Worm (Caenorhabditis elegans): ENCODE results near the gene fbxl-5.
"Not testable (repeated sequence)": the region's sequence is repeated elsewhere in the genome, so short reads cannot be mapped to it uniquely, and the experiment has no call there.

fbxl-5 gene

DNA sequence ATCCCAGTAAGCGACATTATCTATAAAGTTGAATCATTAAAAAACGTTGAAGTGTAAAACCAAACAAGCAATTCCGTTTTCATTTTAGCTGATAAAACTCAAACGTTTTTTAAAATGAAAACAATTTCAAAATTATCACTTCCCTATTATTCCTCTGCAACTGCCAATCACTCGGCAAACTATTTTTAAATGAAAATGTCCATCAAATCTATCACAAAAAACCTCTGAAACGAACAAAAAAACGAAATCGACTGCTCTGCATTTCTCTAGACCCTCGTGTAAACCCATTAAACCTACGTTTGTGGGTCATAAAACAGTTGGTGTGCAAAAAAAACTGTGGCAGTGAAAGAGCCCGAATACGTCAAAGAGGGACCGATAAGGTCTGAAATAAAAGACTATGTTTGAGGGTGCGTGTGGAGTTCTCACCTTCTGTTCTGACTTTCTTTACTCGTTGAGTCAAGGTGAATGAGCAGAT is at the start of gene fbxl-5:
TSS of gene fbxl-5 (plus strand) at position 425 of the 475 bp plus-strand sequence.
- TF ChIP-seq F13C5.2 (tag; optimal IDR thresholded peaks at IDR 0.05) = no peak
- no peak for TF ChIP-seq flt-1 (GFP tag; IDR thresholded peaks at IDR 0.05)
- no peak for TF ChIP-seq ceh-36 (tag; optimal IDR thresholded peaks at IDR 0.05)
- no peak for TF ChIP-seq hmg-4 (GFP tag; optimal IDR thresholded peaks at IDR 0.05)
- TF ChIP-seq sea-1 (GFP tag; conservative IDR thresholded peaks at IDR 0.05) = no peak
- no peak for TF ChIP-seq scrt-1 (GFP tag; IDR thresholded peaks at IDR 0.05)
- TF ChIP-seq ceh-13 (GFP tag; optimal IDR thresholded peaks at IDR 0.05) = no peak
- no peak for TF ChIP-seq ama-1 (optimal IDR thresholded peaks at IDR 0.05)
- TF ChIP-seq tra-4 (tag; optimal IDR thresholded peaks at IDR 0.05) = no peak
- no peak for TF ChIP-seq tbx-11 (GFP tag; IDR thresholded peaks at IDR 0.05)
- TF ChIP-seq B0310.2 (tag; optimal IDR thresholded peaks at IDR 0.05) = no peak
- TF ChIP-seq aly-1 (tag; optimal IDR thresholded peaks at IDR 0.05) = no peak
- no peak for TF ChIP-seq ets-7 (tag; optimal IDR thresholded peaks at IDR 0.05)
- TF ChIP-seq pes-1 (GFP tag; IDR thresholded peaks at IDR 0.05) = no peak
- no peak for TF ChIP-seq hmbx-1 (tag; optimal IDR thresholded peaks at IDR 0.05)
- no peak for TF ChIP-seq tbx-37 (GFP tag; conservative IDR thresholded peaks at IDR 0.05)
- TF ChIP-seq hnd-1 (tag; optimal IDR thresholded peaks at IDR 0.05) = no peak

DNA sequence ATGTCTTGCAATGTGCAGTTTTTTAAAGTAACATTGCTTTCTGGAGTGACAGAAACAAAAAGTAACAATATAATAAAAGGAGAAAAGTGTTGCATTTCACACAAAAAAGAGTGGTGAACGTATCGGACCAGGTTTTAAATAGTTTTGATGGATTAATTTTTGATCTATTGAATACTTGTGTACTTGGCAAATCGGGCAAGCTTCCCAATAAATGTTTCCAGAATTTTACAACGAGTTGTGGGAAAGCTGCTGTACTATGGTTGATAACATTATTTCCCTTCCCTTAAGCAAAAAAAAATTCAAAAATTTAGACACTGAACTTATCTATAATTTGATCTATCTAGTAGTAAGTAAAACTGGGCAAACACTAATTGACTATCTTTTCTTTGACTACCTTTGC is 49.3 kb upstream of the fbxl-5 start, which contains the start of gene C12D5.10:
TSS of gene C12D5.10 (minus strand) at position 101 of the 400 bp plus-strand sequence.
- TF ChIP-seq ets-7 (tag; optimal IDR thresholded peaks at IDR 0.05) (no peak), ama-1 (optimal IDR thresholded peaks at IDR 0.05) (no peak)

DNA sequence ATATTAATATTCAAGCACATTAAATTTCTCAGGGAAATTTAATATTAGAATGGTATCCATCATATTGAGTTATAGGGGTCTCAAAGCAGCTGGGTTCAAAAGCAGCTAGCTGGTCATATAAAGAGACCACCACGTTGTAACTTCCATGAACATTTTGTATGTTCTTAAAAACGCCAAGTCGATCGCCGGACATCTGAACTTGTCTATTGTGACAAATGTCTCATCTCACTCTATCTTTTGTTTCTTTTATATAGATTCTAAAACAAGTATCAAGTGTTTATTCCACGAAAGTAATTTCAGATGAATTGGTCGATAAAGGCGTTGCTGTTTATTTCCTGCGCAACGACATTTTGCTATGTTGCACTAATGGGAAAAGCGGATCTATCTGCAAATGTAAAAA is 45.9 kb upstream of the fbxl-5 start, which contains the start of gene ZK105.3:
TSS of gene ZK105.3 (plus strand) at position 301 of the 400 bp plus-strand sequence.
- TF ChIP-seq tra-4 (tag; optimal IDR thresholded peaks at IDR 0.05) = no peak
- TF ChIP-seq hmbx-1 (tag; optimal IDR thresholded peaks at IDR 0.05) = no peak
- no peak for TF ChIP-seq scrt-1 (GFP tag; IDR thresholded peaks at IDR 0.05)
- no peak for TF ChIP-seq ama-1 (optimal IDR thresholded peaks at IDR 0.05)
- TF ChIP-seq hnd-1 (tag; optimal IDR thresholded peaks at IDR 0.05) = no peak
- no peak for TF ChIP-seq hmg-4 (GFP tag; optimal IDR thresholded peaks at IDR 0.05)
- no peak for TF ChIP-seq tbx-11 (GFP tag; IDR thresholded peaks at IDR 0.05)
- TF ChIP-seq tbx-37 (GFP tag; conservative IDR thresholded peaks at IDR 0.05) = no peak
- no peak for TF ChIP-seq ceh-36 (tag; optimal IDR thresholded peaks at IDR 0.05)
- no peak for TF ChIP-seq F13C5.2 (tag; optimal IDR thresholded peaks at IDR 0.05)
- no peak for TF ChIP-seq flt-1 (GFP tag; IDR thresholded peaks at IDR 0.05)
- TF ChIP-seq ets-7 (tag; optimal IDR thresholded peaks at IDR 0.05) = no peak
- TF ChIP-seq ceh-13 (GFP tag; optimal IDR thresholded peaks at IDR 0.05) = no peak
- TF ChIP-seq aly-1 (tag; optimal IDR thresholded peaks at IDR 0.05) = no peak
- no peak for TF ChIP-seq B0310.2 (tag; optimal IDR thresholded peaks at IDR 0.05)
- TF ChIP-seq pes-1 (GFP tag; IDR thresholded peaks at IDR 0.05) = no peak
- no peak for TF ChIP-seq sea-1 (GFP tag; conservative IDR thresholded peaks at IDR 0.05)

ce11 chrV:7703536-7703935 is 39.2 kb upstream of the fbxl-5 start, which contains the start of gene srsx-40:
srsx-40 (minus strand) TSS chrV:7703636.
- TF ChIP-seq flt-1 (GFP tag; IDR thresholded peaks at IDR 0.05); hnd-1 (tag; optimal IDR thresholded peaks at IDR 0.05); ceh-36 (tag; optimal IDR thresholded peaks at IDR 0.05): not testable (repeated sequence)

DNA sequence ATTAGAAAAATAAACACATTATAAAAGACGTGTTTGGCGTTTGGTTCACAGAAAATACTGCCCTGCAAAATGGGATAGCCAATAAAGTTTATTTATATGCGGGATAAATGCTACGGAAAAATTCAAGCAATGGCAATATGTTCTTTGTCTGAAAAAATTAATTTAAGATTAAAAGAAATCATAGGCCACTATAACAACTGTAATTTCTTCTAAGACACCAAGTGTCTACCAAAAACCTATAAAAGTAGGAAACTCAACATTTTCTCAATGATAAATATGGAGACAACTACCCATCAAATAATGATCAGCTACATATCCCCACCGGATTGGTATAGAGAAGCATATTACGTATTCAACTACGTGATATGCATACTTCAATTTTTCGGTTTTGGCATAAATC is 37.4 kb upstream of the fbxl-5 start, which contains the start of gene srw-3:
TSS of gene srw-3 (plus strand) at position 301 of the 400 bp plus-strand sequence.
- no peak for TF ChIP-seq B0310.2 (tag; optimal IDR thresholded peaks at IDR 0.05)
- no peak for TF ChIP-seq aly-1 (tag; optimal IDR thresholded peaks at IDR 0.05)
- no peak for TF ChIP-seq ceh-13 (GFP tag; optimal IDR thresholded peaks at IDR 0.05)
- no peak for TF ChIP-seq flt-1 (GFP tag; IDR thresholded peaks at IDR 0.05)
- no peak for TF ChIP-seq hnd-1 (tag; optimal IDR thresholded peaks at IDR 0.05)
- TF ChIP-seq hmbx-1 (tag; optimal IDR thresholded peaks at IDR 0.05) = no peak

- no peak for TF ChIP-seq ama-1 (optimal IDR thresholded peaks at IDR 0.05)
- TF ChIP-seq ceh-36 (tag; optimal IDR thresholded peaks at IDR 0.05) = no peak
Measured at ce11 chrV:7708525-7708924, 34.2 kb upstream of the fbxl-5 start, which contains the start of gene ZK105.11. ZK105.11 (minus strand) TSS chrV:7708625.

DNA sequence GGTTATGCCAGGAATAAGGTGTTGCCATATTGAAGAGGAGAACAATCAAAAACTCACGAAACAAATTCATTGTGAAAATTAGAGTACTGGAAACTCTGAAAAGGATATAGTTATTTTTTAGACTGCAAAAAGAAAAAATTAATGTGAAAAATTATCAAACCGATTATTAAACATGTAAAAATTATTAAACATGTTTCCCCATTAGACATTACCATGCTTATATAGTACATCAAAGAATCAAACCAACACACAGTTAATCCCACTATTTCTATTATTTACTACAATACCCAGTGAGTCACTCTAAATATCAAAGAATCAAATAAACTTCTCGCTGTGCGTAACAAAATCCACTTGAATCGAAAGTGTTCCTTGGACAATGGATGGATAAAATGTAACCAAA is 29.6 kb upstream of the fbxl-5 start, which contains the start of gene ZK105.13:
TSS of gene ZK105.13 (minus strand) at position 101 of the 400 bp plus-strand sequence.
- TF ChIP-seq flt-1 (GFP tag; IDR thresholded peaks at IDR 0.05) (no peak), aly-1 (tag; optimal IDR thresholded peaks at IDR 0.05) (no peak), hmbx-1 (tag; optimal IDR thresholded peaks at IDR 0.05) (no peak), scrt-1 (GFP tag; IDR thresholded peaks at IDR 0.05) (no peak), ceh-36 (tag; optimal IDR thresholded peaks at IDR 0.05) (no peak), F13C5.2 (tag; optimal IDR thresholded peaks at IDR 0.05) (no peak), ets-7 (tag; optimal IDR thresholded peaks at IDR 0.05) (no peak), sea-1 (GFP tag; conservative IDR thresholded peaks at IDR 0.05) (no peak), tbx-37 (GFP tag; conservative IDR thresholded peaks at IDR 0.05) (no peak), hnd-1 (tag; optimal IDR thresholded peaks at IDR 0.05) (no peak), tbx-11 (GFP tag; IDR thresholded peaks at IDR 0.05) (no peak), tra-4 (tag; optimal IDR thresholded peaks at IDR 0.05) (no peak), B0310.2 (tag; optimal IDR thresholded peaks at IDR 0.05) (no peak), pes-1 (GFP tag; IDR thresholded peaks at IDR 0.05) (no peak), ama-1 (optimal IDR thresholded peaks at IDR 0.05) (no peak), ceh-13 (GFP tag; optimal IDR thresholded peaks at IDR 0.05) (no peak)

DNA sequence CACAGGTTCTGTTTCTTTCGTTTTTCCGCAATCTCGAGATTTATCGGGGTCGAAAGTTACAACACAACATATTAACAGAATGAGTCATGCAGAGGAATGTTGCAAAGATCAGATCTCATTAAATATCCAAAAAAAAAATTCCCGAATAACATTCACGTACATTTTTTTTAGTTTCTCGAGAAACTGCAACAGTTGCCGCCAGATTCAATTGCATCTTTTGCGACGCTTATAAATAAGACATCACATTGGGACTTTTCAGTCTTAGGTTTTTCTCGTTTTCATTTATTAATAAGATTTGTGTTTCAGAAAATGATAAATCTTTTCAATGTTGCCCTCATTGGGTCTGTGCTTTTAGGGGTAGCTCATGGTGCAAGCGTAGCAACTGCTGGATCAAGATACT is 29.0 kb upstream of the fbxl-5 start, which contains the start of gene ZK105.1:
TSS of gene ZK105.1 (plus strand) at position 301 of the 400 bp plus-strand sequence.
- no peak for TF ChIP-seq B0310.2 (tag; optimal IDR thresholded peaks at IDR 0.05)
- TF ChIP-seq hnd-1 (tag; optimal IDR thresholded peaks at IDR 0.05) = no peak
- TF ChIP-seq aly-1 (tag; optimal IDR thresholded peaks at IDR 0.05) = no peak
- no peak for TF ChIP-seq sea-1 (GFP tag; conservative IDR thresholded peaks at IDR 0.05)
- no peak for TF ChIP-seq hmg-4 (GFP tag; optimal IDR thresholded peaks at IDR 0.05)
- TF ChIP-seq tbx-37 (GFP tag; conservative IDR thresholded peaks at IDR 0.05) = no peak
- no peak for TF ChIP-seq ceh-13 (GFP tag; optimal IDR thresholded peaks at IDR 0.05)
- TF ChIP-seq ama-1 (optimal IDR thresholded peaks at IDR 0.05) = no peak
- TF ChIP-seq scrt-1 (GFP tag; IDR thresholded peaks at IDR 0.05) = no peak
- no peak for TF ChIP-seq ets-7 (tag; optimal IDR thresholded peaks at IDR 0.05)
- no peak for TF ChIP-seq flt-1 (GFP tag; IDR thresholded peaks at IDR 0.05)
- no peak for TF ChIP-seq ceh-36 (tag; optimal IDR thresholded peaks at IDR 0.05)
- no peak for TF ChIP-seq tbx-11 (GFP tag; IDR thresholded peaks at IDR 0.05)
- TF ChIP-seq tra-4 (tag; optimal IDR thresholded peaks at IDR 0.05) = no peak
- no peak for TF ChIP-seq hmbx-1 (tag; optimal IDR thresholded peaks at IDR 0.05)
- no peak for TF ChIP-seq pes-1 (GFP tag; IDR thresholded peaks at IDR 0.05)
- no peak for TF ChIP-seq F13C5.2 (tag; optimal IDR thresholded peaks at IDR 0.05)

Measured in whole organism, early embryonic.